5 worm cellular contexts compared by ENCODE assay signal in genomic region chrV:18241328-18241727, ce11.
TF ChIP-seq lines count a peak whose summit lies in the region.

Gene R10E8.8, minus strand, starts transcription at chrV:18241670.

TF ChIP-seq in whole organism, L1 larva, 84 proteins besides CTCF, POLR2A, EP300 and RAD21 (continues in another document):
- TF ChIP-seq sptf-1 (tag; optimal IDR thresholded peaks at IDR 0.05; lab: Kevin White, UChicago) = no peak
- no peak for TF ChIP-seq ets-5 (GFP tag; IDR thresholded peaks at IDR 0.05; lab: Robert Waterston, UW)
- no peak for TF ChIP-seq C16A3.4 (tag; optimal IDR thresholded peaks at IDR 0.05; lab: Kevin White, UChicago)
- TF ChIP-seq mab-9 (GFP tag; IDR thresholded peaks at IDR 0.05; lab: Robert Waterston, UW) = no peak
- no peak for TF ChIP-seq snu-23 (GFP tag; optimal IDR thresholded peaks at IDR 0.05; lab: Kevin White, UChicago)
- TF ChIP-seq elt-2 (tag; optimal IDR thresholded peaks at IDR 0.05; lab: Kevin White, UChicago) = peak; percentile 81
- no peak for TF ChIP-seq snpc-4 (tag; optimal IDR thresholded peaks at IDR 0.05; lab: Kevin White, UChicago)
- TF ChIP-seq fos-1 (tag; optimal IDR thresholded peaks at IDR 0.05; lab: Kevin White, UChicago) = no peak
- TF ChIP-seq aly-2 (tag; optimal IDR thresholded peaks at IDR 0.05; lab: Kevin White, UChicago) = no peak
- TF ChIP-seq dpl-1 (GFP tag; optimal IDR thresholded peaks at IDR 0.05; lab: Kevin White, UChicago) = peak in 1 of 3 experiments; percentile 2
- no peak for TF ChIP-seq hlh-4 (tag; optimal IDR thresholded peaks at IDR 0.05; lab: Kevin White, UChicago)
- no peak for TF ChIP-seq pqm-1 (tag; optimal IDR thresholded peaks at IDR 0.05; lab: Kevin White, UChicago)
- no peak for TF ChIP-seq nhr-47 (tag; optimal IDR thresholded peaks at IDR 0.05; lab: Kevin White, UChicago)
- no peak for TF ChIP-seq ztf-4 (tag; optimal IDR thresholded peaks at IDR 0.05; lab: Kevin White, UChicago)
- TF ChIP-seq alr-1 (tag; optimal IDR thresholded peaks at IDR 0.05; lab: Kevin White, UChicago; ENCODE audit: borderline replicate concordance) = no peak
- TF ChIP-seq nhr-12 (tag; optimal IDR thresholded peaks at IDR 0.05; lab: Kevin White, UChicago) = no peak
- no peak for TF ChIP-seq pag-3 (tag; optimal IDR thresholded peaks at IDR 0.05; lab: Kevin White, UChicago; ENCODE audit: borderline replicate concordance, insufficient read depth)
- no peak for TF ChIP-seq jun-1 (tag; optimal IDR thresholded peaks at IDR 0.05; lab: Kevin White, UChicago)
- TF ChIP-seq C04F5.9 (tag; optimal IDR thresholded peaks at IDR 0.05; lab: Kevin White, UChicago) = no peak

TF ChIP-seq in whole organism, L2 larva, 48 proteins besides CTCF, POLR2A, EP300 and RAD21:
- peak; percentile 27 for TF ChIP-seq fos-1 (tag; optimal IDR thresholded peaks at IDR 0.05; lab: Kevin White, UChicago)
- TF ChIP-seq unc-62 (GFP tag; optimal IDR thresholded peaks at IDR 0.05; lab: Kevin White, UChicago) = no peak
- no peak for TF ChIP-seq zag-1 (tag; optimal IDR thresholded peaks at IDR 0.05; lab: Kevin White, UChicago)
- no peak for TF ChIP-seq ztf-1 (GFP tag; conservative IDR thresholded peaks at IDR 0.05; lab: Robert Waterston, UW)
- TF ChIP-seq crh-2 (tag; optimal IDR thresholded peaks at IDR 0.05; lab: Kevin White, UChicago) = peak; percentile 35
- TF ChIP-seq gmeb-1 (tag; optimal IDR thresholded peaks at IDR 0.05; lab: Kevin White, UChicago) = peak; percentile 18
- TF ChIP-seq mdl-1 (tag; optimal IDR thresholded peaks at IDR 0.05; lab: Kevin White, UChicago) = no peak
- no peak for TF ChIP-seq skn-1 (tag; optimal IDR thresholded peaks at IDR 0.05; lab: Kevin White, UChicago)
- no peak for TF ChIP-seq peb-1 (tag; optimal IDR thresholded peaks at IDR 0.05; lab: Kevin White, UChicago)
- TF ChIP-seq R02D3.7 (tag; optimal IDR thresholded peaks at IDR 0.05; lab: Kevin White, UChicago) = no peak
- no peak for TF ChIP-seq ztf-11 (tag; optimal IDR thresholded peaks at IDR 0.05; lab: Kevin White, UChicago)
- no peak for TF ChIP-seq lin-39 (tag; optimal IDR thresholded peaks at IDR 0.05; lab: Kevin White, UChicago)
TF ChIP-seq in whole organism, L2 larva: peak in this region for 3.

TF ChIP-seq in whole organism, L3 larva, 47 proteins besides CTCF, POLR2A, EP300 and RAD21:
- no peak for TF ChIP-seq lin-15B (tag; optimal IDR thresholded peaks at IDR 0.05; lab: Kevin White, UChicago)
- TF ChIP-seq pqm-1 (tag; optimal IDR thresholded peaks at IDR 0.05; lab: Kevin White, UChicago) = peak; percentile 72
- peak; percentile 87 for TF ChIP-seq elt-2 (tag; optimal IDR thresholded peaks at IDR 0.05; lab: Kevin White, UChicago)
- TF ChIP-seq lsy-12 (tag; optimal IDR thresholded peaks at IDR 0.05; lab: Kevin White, UChicago) = no peak
- no peak for TF ChIP-seq hmg-11 (tag; optimal IDR thresholded peaks at IDR 0.05; lab: Kevin White, UChicago)
- TF ChIP-seq ceh-16 (tag; optimal IDR thresholded peaks at IDR 0.05; lab: Kevin White, UChicago) = no peak
- peak; percentile 17 for TF ChIP-seq nfya-1 (tag; optimal IDR thresholded peaks at IDR 0.05; lab: Kevin White, UChicago; ENCODE audit: insufficient read depth)
- TF ChIP-seq pha-4 (tag; optimal IDR thresholded peaks at IDR 0.05; lab: Kevin White, UChicago) = peak; percentile 17

TF ChIP-seq in whole organism, L4 larva, 104 proteins besides CTCF, POLR2A, EP300 and RAD21:
- TF ChIP-seq ZK337.2 (GFP tag; IDR thresholded peaks at IDR 0.05; lab: Robert Waterston, UW) (no peak), dpl-1 (GFP tag; optimal IDR thresholded peaks at IDR 0.05; lab: Kevin White, UChicago) (no peak), hlh-11 (tag; optimal IDR thresholded peaks at IDR 0.05; lab: Kevin White, UChicago) (peak; percentile 35), pqm-1 (tag; optimal IDR thresholded peaks at IDR 0.05; lab: Kevin White, UChicago) (peak; percentile 77), F49E8.2 (tag; optimal IDR thresholded peaks at IDR 0.05; lab: Kevin White, UChicago; ENCODE audit: borderline replicate concordance) (no peak), daf-16 (GFP tag; optimal IDR thresholded peaks at IDR 0.05; lab: Kevin White, UChicago) (no peak), daf-16 (tag; optimal IDR thresholded peaks at IDR 0.05; lab: Kevin White, UChicago) (peak; percentile 81), dmd-6 (GFP tag; IDR thresholded peaks at IDR 0.05; lab: Robert Waterston, UW) (0 out of 2 replicates have a peak, but pooled peaks have one; percentile 25), lin-38 (GFP tag; IDR thresholded peaks at IDR 0.05; lab: Robert Waterston, UW) (peak; percentile 67), lsy-2 (tag; optimal IDR thresholded peaks at IDR 0.05; lab: Kevin White, UChicago) (peak in 1 of 2 experiments; percentile 41), nhr-77 (tag; optimal IDR thresholded peaks at IDR 0.05; lab: Kevin White, UChicago) (peak; percentile 15), dve-1 (tag; optimal IDR thresholded peaks at IDR 0.05; lab: Kevin White, UChicago; ENCODE audit: insufficient read depth) (peak; percentile 75), mep-1 (tag; optimal IDR thresholded peaks at IDR 0.05; lab: Kevin White, UChicago) (peak; percentile 6), nhr-28 (tag; optimal IDR thresholded peaks at IDR 0.05; lab: Kevin White, UChicago) (peak; percentile 68), mxl-3 (GFP tag; optimal IDR thresholded peaks at IDR 0.05; lab: Kevin White, UChicago) (peak; percentile 9)

TF ChIP-seq in whole organism, young adult, 124 proteins besides CTCF, POLR2A, EP300 and RAD21:
- TF ChIP-seq attf-5 (GFP tag; optimal IDR thresholded peaks at IDR 0.05; lab: Kevin White, UChicago) (peak; percentile 26), mcd-1 (GFP tag; IDR thresholded peaks at IDR 0.05; lab: Robert Waterston, UW) (peak; percentile 61; the same call in 1 of the 2 replicates), cebp-1 (GFP tag; IDR thresholded peaks at IDR 0.05; lab: Robert Waterston, UW) (no peak), cebp-1 (tag; optimal IDR thresholded peaks at IDR 0.05; lab: Kevin White, UChicago) (peak; percentile 14), him-1 (tag; optimal IDR thresholded peaks at IDR 0.05; lab: Kevin White, UChicago) (no peak), pbrm-1 (GFP tag; IDR thresholded peaks at IDR 0.05; lab: Robert Waterston, UW) (no peak), let-607 (tag; optimal IDR thresholded peaks at IDR 0.05; lab: Kevin White, UChicago) (peak in 1 of 2 experiments; percentile 5), nhr-80 (tag; optimal IDR thresholded peaks at IDR 0.05; lab: Kevin White, UChicago) (peak; percentile 65)
